Fruit fly (Drosophila melanogaster) whole organism, prepupa: ENCODE measurements around the gene CG13473.

Experiments
- CG10669 ChIP-seq: fragments of 200-800 bp; sonication (Bioruptor generic); optimal IDR thresholded peaks from 3 replicates; lab custom pipeline; 2018; ENCODE audit warnings: missing biosample characterization, mild to moderate bottlenecking, missing genetic modification characterization, moderate library complexity
- CG4318 ChIP-seq: fragments of 200-800 bp; sonication (Bioruptor generic); optimal IDR thresholded peaks from 3 replicates; lab custom pipeline; 2017; ENCODE audit warnings: missing biosample characterization, mild to moderate bottlenecking, missing genetic modification characterization
- OdsH ChIP-seq: fragments of 200-800 bp; sonication (Bioruptor generic); optimal IDR thresholded peaks from 3 replicates; lab custom pipeline; 2016; ENCODE audit warnings: missing biosample characterization, missing genetic modification characterization

dm6 chr3L:14684468-14684867 is 44.1 kb upstream of the CG13473 start, which contains the start of gene Dnaaf6:
- TF ChIP-seq OdsH (GFP tag; lab: Kevin White, UChicago), result no peak
- TF ChIP-seq CG10669 (GFP tag; lab: Kevin White, UChicago), result no peak
- no peak for TF ChIP-seq CG4318
